Worm (Caenorhabditis elegans) whole organism, L4 larva: ENCODE data around the gene lido-8.

Experiments
- F49E8.2 ChIP-seq: sonication (generic microtip); optimal IDR thresholded peaks from 2 replicates; lab custom pipeline; 2016; ENCODE audit warnings: missing compliant biosample characterization, mild to moderate bottlenecking, missing genetic modification characterization, borderline replicate concordance
- R02D3.7 ChIP-seq: fragments of 150-350 bp; sonication (generic microtip); optimal IDR thresholded peaks from 3 replicates; lab custom pipeline; 2014; ENCODE audit warnings: missing biosample characterization, missing genetic modification characterization
- aha-1 ChIP-seq: fragments of 150-350 bp; peaks from one replicate; lab custom pipeline; 2014; ENCODE audit warnings: missing biosample characterization, missing genetic modification characterization
- arid-1 ChIP-seq: fragments of 200-800 bp; sonication (Bioruptor generic); conservative IDR thresholded peaks from 2 replicates; pipeline ENCODE4 v1.3.6; 2022; ENCODE audit warnings: missing genetic modification reagents, missing genetic modification characterization, missing compliant biosample characterization
- ceh-20 ChIP-seq: fragments of 200-800 bp; sonication (Bioruptor generic); IDR thresholded peaks from 2 replicates; pipeline ENCODE4 v1.3.6; 2022; ENCODE audit warnings: missing genetic modification reagents, missing genetic modification characterization, missing compliant biosample characterization
- ceh-32 ChIP-seq: sonication (generic microtip); optimal IDR thresholded peaks from 2 replicates; lab custom pipeline; 2016; ENCODE audit warnings: mild to moderate bottlenecking, missing genetic modification characterization, missing compliant biosample characterization; ENCODE audit not compliant: poor library complexity
- ceh-62 ChIP-seq: sonication (generic microtip); optimal IDR thresholded peaks from 2 replicates; lab custom pipeline; 2017; ENCODE audit warnings: missing biosample characterization, missing genetic modification characterization
- ceh-82 ChIP-seq: sonication (generic microtip); optimal IDR thresholded peaks from 2 replicates; lab custom pipeline; 2017; ENCODE audit warnings: missing biosample characterization, missing genetic modification characterization
- ces-1 ChIP-seq: fragments of 150-350 bp; sonication (generic microtip); optimal IDR thresholded peaks from 4 replicates; lab custom pipeline; 2014; ENCODE audit warnings: missing biosample characterization, missing genetic modification reagents, missing genetic modification characterization
- ctbp-1 ChIP-seq: fragments of 200-800 bp; sonication (Bioruptor generic); IDR thresholded peaks from 2 replicates; pipeline ENCODE4 v1.3.6; 2022; ENCODE audit warnings: missing genetic modification reagents, missing genetic modification characterization, missing compliant biosample characterization
- daf-12 ChIP-seq: fragments of 150-350 bp; optimal IDR thresholded peaks from 2 replicates; lab custom pipeline; 2014; ENCODE audit warnings: missing biosample characterization, missing genetic modification reagents, missing genetic modification characterization
- daf-19 ChIP-seq: fragments of 200-800 bp; sonication (Bioruptor generic); conservative IDR thresholded peaks from 2 replicates; pipeline ENCODE4 v1.3.6; 2022; ENCODE audit warnings: missing genetic modification characterization, missing compliant biosample characterization
- dmd-6 ChIP-seq: fragments of 200-800 bp; sonication (Bioruptor generic); IDR thresholded peaks from 2 replicates; pipeline ENCODE4 v1.3.6; 2022; ENCODE audit warnings: missing genetic modification reagents, missing genetic modification characterization, missing compliant biosample characterization
- dmd-8 ChIP-seq: fragments of 200-800 bp; sonication (Bioruptor generic); IDR thresholded peaks from 2 replicates; pipeline ENCODE4 v1.3.6; 2022; ENCODE audit warnings: missing genetic modification characterization, missing compliant biosample characterization
- dpl-1 ChIP-seq: fragments of 150-350 bp; optimal IDR thresholded peaks from 2 replicates; lab custom pipeline; 2014; ENCODE audit warnings: missing biosample characterization, missing genetic modification reagents, missing genetic modification characterization
- dve-1 ChIP-seq: sonication (generic microtip); optimal IDR thresholded peaks from 2 replicates; lab custom pipeline; 2017; ENCODE audit warnings: antibody characterized with exemption, mild to moderate bottlenecking, missing genetic modification characterization, missing compliant biosample characterization; ENCODE audit not compliant: insufficient read depth
- egl-27 ChIP-seq: sonication (generic microtip); optimal IDR thresholded peaks from 3 replicates; lab custom pipeline; 2017; ENCODE audit warnings: missing biosample characterization, missing genetic modification reagents, missing genetic modification characterization
- egl-43 ChIP-seq: fragments of 200-800 bp; sonication (Bioruptor generic); IDR thresholded peaks from 2 replicates; pipeline ENCODE4 v1.3.6; 2022; ENCODE audit warnings: missing genetic modification reagents, missing genetic modification characterization, missing compliant biosample characterization
- hlh-11 ChIP-seq: fragments of 200-800 bp; sonication (Bioruptor generic); optimal IDR thresholded peaks from 2 replicates; lab custom pipeline; 2018; ENCODE audit warnings: mild to moderate bottlenecking, missing genetic modification characterization, missing compliant biosample characterization
- hmg-1.1 ChIP-seq: fragments of 200-800 bp; sonication (Bioruptor generic); IDR thresholded peaks from 2 replicates; pipeline ENCODE4 v1.3.6; 2022; ENCODE audit warnings: missing genetic modification reagents, missing genetic modification characterization, missing compliant biosample characterization
- lin-29 ChIP-seq: fragments of 200-800 bp; sonication (Bioruptor generic); IDR thresholded peaks from 2 replicates; pipeline ENCODE4 v1.3.6; 2022; ENCODE audit warnings: missing genetic modification reagents, missing genetic modification characterization, missing compliant biosample characterization
- lin-38 ChIP-seq: fragments of 200-800 bp; sonication (Bioruptor generic); IDR thresholded peaks from 2 replicates; pipeline ENCODE4 v1.3.6; 2022; ENCODE audit warnings: missing genetic modification reagents, missing genetic modification characterization, missing compliant biosample characterization
- mdt-29 ChIP-seq: fragments of 200-800 bp; sonication (Bioruptor generic); IDR thresholded peaks from 2 replicates; pipeline ENCODE4 v1.3.6; 2022; ENCODE audit warnings: missing genetic modification reagents, missing genetic modification characterization, missing compliant biosample characterization
- mes-2 ChIP-seq: sonication (generic microtip); optimal IDR thresholded peaks from 2 replicates; lab custom pipeline; 2016; ENCODE audit warnings: missing genotype, mild to moderate bottlenecking, missing genetic modification characterization, missing compliant biosample characterization; ENCODE audit not compliant: poor library complexity, severe bottlenecking
- mxl-2 ChIP-seq: fragments of 200-800 bp; sonication (Bioruptor generic); conservative IDR thresholded peaks from 2 replicates; pipeline ENCODE4 v1.3.6; 2022; ENCODE audit warnings: missing genetic modification reagents, missing genetic modification characterization, missing compliant biosample characterization
- mxl-3 ChIP-seq: fragments of 200-800 bp; sonication (Bioruptor generic); optimal IDR thresholded peaks from 2 replicates; lab custom pipeline; 2018; ENCODE audit warnings: mild to moderate bottlenecking, missing genetic modification characterization, missing compliant biosample characterization
- nhr-237 ChIP-seq: sonication (generic microtip); optimal IDR thresholded peaks from 2 replicates; lab custom pipeline; 2017; ENCODE audit warnings: missing biosample characterization, missing genetic modification characterization
- nhr-28 ChIP-seq: fragments of 150-350 bp; optimal IDR thresholded peaks from 2 replicates; lab custom pipeline; 2014; ENCODE audit warnings: missing biosample characterization, missing genetic modification characterization
- nhr-41 ChIP-seq: fragments of 200-800 bp; sonication (Bioruptor generic); IDR thresholded peaks from 2 replicates; pipeline ENCODE4 v1.3.6; 2022; ENCODE audit warnings: missing genetic modification reagents, missing genetic modification characterization, missing compliant biosample characterization
- nhr-48 ChIP-seq: sonication (generic microtip); optimal IDR thresholded peaks from 2 replicates; lab custom pipeline; 2016; ENCODE audit warnings: mild to moderate bottlenecking, missing genetic modification characterization, missing compliant biosample characterization
- rbr-2 ChIP-seq: sonication (generic microtip); optimal IDR thresholded peaks from 2 replicates; lab custom pipeline; 2016; ENCODE audit warnings: missing genotype, missing genetic modification characterization, missing compliant biosample characterization
- saeg-2 ChIP-seq: fragments of 200-800 bp; sonication (Bioruptor generic); IDR thresholded peaks from 2 replicates; pipeline ENCODE4 v1.3.6; 2022; ENCODE audit warnings: missing genetic modification reagents, missing genetic modification characterization, missing compliant biosample characterization
- sdz-12 ChIP-seq: fragments of 200-800 bp; sonication (Bioruptor generic); optimal IDR thresholded peaks from 2 replicates; lab custom pipeline; 2018; ENCODE audit warnings: mild to moderate bottlenecking, missing genetic modification characterization, missing compliant biosample characterization
- set-16 ChIP-seq: fragments of 200-800 bp; sonication (Bioruptor generic); IDR thresholded peaks from 2 replicates; pipeline ENCODE4 v1.3.6; 2022; ENCODE audit warnings: missing genetic modification reagents, missing genetic modification characterization, missing compliant biosample characterization
- skn-1 ChIP-seq: fragments of 150-350 bp; optimal IDR thresholded peaks from 2 replicates; lab custom pipeline; 2014; ENCODE audit warnings: missing biosample characterization, missing genetic modification characterization
- snpc-4 ChIP-seq: fragments of 150-350 bp; optimal IDR thresholded peaks from 2 replicates; lab custom pipeline; 2014; ENCODE audit warnings: missing biosample characterization, missing genetic modification characterization
- unc-62 ChIP-seq, 3 experiments: fragments of 150-350 bp in 1 of 3; sonication (generic microtip); optimal IDR thresholded peaks in 2 of 3; peaks in 1 of 3; 1 replicate in 1 of 3; 2 replicates in 2 of 3; lab custom pipeline; 2014 to 2017; ENCODE audit warnings: missing biosample characterization in 3 of 3, missing genetic modification characterization in 3 of 3, missing genetic modification reagents in 3 of 3, missing genotype in 1 of 3
- zag-1 ChIP-seq: fragments of 150-350 bp; optimal IDR thresholded peaks from 2 replicates; lab custom pipeline; 2014; ENCODE audit warnings: missing biosample characterization, missing genetic modification characterization
- zip-11 ChIP-seq: fragments of 200-800 bp; sonication (Bioruptor generic); IDR thresholded peaks from 2 replicates; pipeline ENCODE4 v1.3.6; 2022; ENCODE audit warnings: missing genetic modification characterization, missing compliant biosample characterization
- zip-2 ChIP-seq: fragments of 150-350 bp; optimal IDR thresholded peaks from 2 replicates; lab custom pipeline; 2014; ENCODE audit warnings: missing biosample characterization, missing genetic modification characterization
- ztf-7 ChIP-seq: fragments of 150-350 bp; optimal IDR thresholded peaks from 2 replicates; lab custom pipeline; 2014; ENCODE audit warnings: missing biosample characterization, missing genetic modification characterization

The lido-8 gene

DNA sequence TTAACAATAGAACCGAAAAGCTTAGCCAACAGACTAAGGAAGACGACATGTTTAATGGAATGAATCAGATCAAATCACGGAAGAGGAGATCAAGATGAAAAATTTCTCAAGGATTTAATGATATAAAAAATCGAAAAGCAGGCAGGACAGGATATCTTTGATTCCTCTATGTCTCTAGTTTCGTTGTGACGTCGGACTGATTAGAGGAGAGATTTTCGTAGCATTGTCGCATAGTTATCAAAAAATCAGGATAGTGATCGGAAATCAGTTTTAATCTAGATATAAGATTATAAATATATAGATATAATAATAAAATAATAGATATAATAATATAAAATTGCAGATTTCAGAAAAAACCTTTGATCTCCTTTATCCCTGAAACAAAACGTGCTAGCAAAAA lies 46.5 kb downstream of the lido-8 start, which contains the start of gene B0454.8:
Gene B0454.8 (minus strand): TSS at position 101 of the 400 bp plus-strand sequence.
- TF ChIP-seq egl-27 (tag; lab: Kevin White, UChicago) (no peak), sdz-12 (GFP tag; lab: Kevin White, UChicago) (no peak), lin-38 (GFP tag; lab: Robert Waterston, UW) (no peak), zag-1 (tag; lab: Kevin White, UChicago) (no peak), skn-1 (no peak), nhr-28 (tag; lab: Kevin White, UChicago) (no peak), aha-1 (tag; lab: Kevin White, UChicago) (no peak), nhr-237 (tag; lab: Kevin White, UChicago) (no peak), ceh-32 (tag; lab: Kevin White, UChicago) (no peak), hmg-1.1 (no peak), dpl-1 (GFP tag; lab: Kevin White, UChicago) (no peak), mes-2 (tag; lab: Kevin White, UChicago) (no peak), ztf-7 (no peak), ceh-20 (GFP tag; lab: Robert Waterston, UW) (no peak), ces-1 (GFP tag; lab: Kevin White, UChicago) (no peak), dve-1 (no peak), mxl-2 (no peak), ceh-62 (tag; lab: Kevin White, UChicago) (no peak), rbr-2 (no peak)
- TF ChIP-seq, all 104 proteins: peak for 0

DNA sequence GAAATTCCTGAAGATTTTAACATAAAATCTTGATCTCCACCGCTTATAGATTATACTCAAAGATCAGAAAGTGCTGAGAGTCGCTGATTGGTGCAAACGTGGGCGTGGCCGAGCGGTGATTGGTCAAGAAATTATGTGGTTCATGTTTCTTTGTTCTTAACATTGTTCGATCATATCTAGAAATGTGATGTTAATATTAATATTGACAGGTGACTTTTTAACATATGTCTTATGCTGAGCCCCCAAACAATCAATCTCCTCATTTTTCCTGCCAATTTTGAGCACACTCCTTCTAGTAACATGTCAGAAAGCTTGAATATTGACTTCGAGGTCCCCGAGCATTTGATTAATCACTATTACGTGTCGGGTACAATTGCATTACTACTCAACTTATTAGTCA lies 47.2 kb downstream of the lido-8 start, which contains the start of gene sri-29:
Gene sri-29 (plus strand): TSS at position 301 of the 400 bp plus-strand sequence.
- TF ChIP-seq nhr-41 (GFP tag; lab: Robert Waterston, UW) (no peak), dpl-1 (GFP tag; lab: Kevin White, UChicago) (no peak), mxl-2 (no peak), unc-62 (GFP tag; optimal IDR thresholded peaks at IDR 0.05 in 1 of 2; lab: Kevin White, UChicago) (peak in 1 of 2 experiments; percentile 13), unc-62 (tag; optimal IDR thresholded peaks at IDR 0.05; lab: Kevin White, UChicago) (no peak), dmd-8 (GFP tag; lab: Robert Waterston, UW) (no peak), ces-1 (GFP tag; lab: Kevin White, UChicago) (no peak)

DNA sequence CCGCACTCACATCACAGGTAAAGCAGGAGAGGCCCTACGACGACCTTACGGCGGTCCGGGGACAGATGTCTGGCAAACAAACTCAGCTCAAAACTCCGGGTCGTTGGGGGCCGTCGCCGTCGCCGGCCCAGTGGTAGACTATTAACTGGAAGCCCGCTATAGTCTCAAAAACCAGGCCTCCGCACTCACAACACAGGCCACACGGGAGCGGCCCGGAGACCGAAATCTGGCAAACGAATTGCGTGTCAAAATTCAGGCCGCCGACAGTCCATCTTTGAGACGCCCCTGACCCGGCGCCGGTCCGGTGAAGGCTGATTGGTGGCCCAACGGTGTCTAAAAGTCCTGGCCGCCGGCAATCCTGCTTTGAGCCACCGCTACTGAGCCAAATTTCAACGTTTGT lies 48.6 kb downstream of the lido-8 start:
- TF ChIP-seq mdt-29 (GFP tag; lab: Robert Waterston, UW) (no peak), set-16 (GFP tag; lab: Robert Waterston, UW) (peak; percentile 84), egl-43 (GFP tag; lab: Robert Waterston, UW) (peak; percentile 25; the same call in 1 of the 2 replicates)
- TF ChIP-seq, all 104 proteins: peak for 2

DNA sequence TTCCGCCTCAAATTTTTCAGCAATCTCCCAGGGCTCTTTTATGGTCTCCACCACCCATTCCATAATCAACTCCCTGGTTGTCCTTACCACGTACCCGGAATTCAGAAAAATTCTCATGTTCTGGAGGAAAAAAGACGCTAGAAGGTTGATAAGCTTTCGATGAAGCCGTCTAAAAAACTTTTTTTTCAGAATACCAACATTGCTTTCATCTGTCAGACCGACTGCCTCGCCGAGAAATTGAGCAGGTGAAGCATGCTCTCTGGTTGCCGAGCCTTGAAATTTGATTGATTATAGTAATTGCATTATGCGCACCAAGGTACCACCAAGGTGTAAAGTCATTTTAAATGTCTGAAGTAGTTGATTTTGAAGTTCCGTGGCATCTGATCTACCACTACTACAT lies 49.1 kb downstream of the lido-8 start, which contains the start of gene sri-30:
Gene sri-30 (plus strand): TSS at position 301 of the 400 bp plus-strand sequence.
- TF ChIP-seq egl-43 (GFP tag; lab: Robert Waterston, UW) (no peak), daf-12 (tag; lab: Kevin White, UChicago) (no peak), daf-19 (no peak), dmd-6 (GFP tag; lab: Robert Waterston, UW) (no peak), saeg-2 (GFP tag; lab: Robert Waterston, UW) (no peak), hlh-11 (tag; lab: Kevin White, UChicago) (no peak), unc-62 (GFP tag; optimal IDR thresholded peaks at IDR 0.05 in 1 of 2; lab: Kevin White, UChicago) (peak in 1 of 2 experiments; percentile 87), unc-62 (tag; optimal IDR thresholded peaks at IDR 0.05; lab: Kevin White, UChicago) (no peak)

DNA sequence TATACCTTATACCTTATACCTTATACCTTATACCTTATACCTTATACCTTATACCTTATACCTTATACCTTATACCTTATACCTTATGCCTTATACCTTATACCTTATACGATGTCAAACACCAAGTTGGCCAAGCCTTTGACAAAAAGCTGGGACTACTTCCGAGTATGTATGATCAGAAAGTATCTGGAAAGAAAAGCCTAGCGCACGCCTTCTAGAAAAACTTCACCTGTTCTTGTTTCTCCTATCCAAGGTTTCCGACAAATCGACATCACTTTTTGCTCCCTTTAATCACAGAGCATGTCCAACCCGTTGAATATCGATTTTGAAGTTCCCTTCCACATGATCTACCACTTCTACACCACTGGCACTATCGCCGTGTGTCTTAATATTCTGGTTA lies 51.6 kb downstream of the lido-8 start, which contains the start of gene sri-28:
Gene sri-28 (plus strand): TSS at position 301 of the 400 bp plus-strand sequence.
- no peak for TF ChIP-seq lin-29
- TF ChIP-seq R02D3.7 (tag; lab: Kevin White, UChicago), result no peak
- TF ChIP-seq snpc-4 (tag; lab: Kevin White, UChicago), result no peak
- no peak for TF ChIP-seq zip-11 (GFP tag; lab: Robert Waterston, UW)
- TF ChIP-seq mxl-3 (GFP tag; lab: Kevin White, UChicago), result no peak
- no peak for TF ChIP-seq F49E8.2 (tag; lab: Kevin White, UChicago)
- no peak for TF ChIP-seq nhr-48
- no peak for TF ChIP-seq arid-1
- no peak for TF ChIP-seq ceh-82 (tag; lab: Kevin White, UChicago)
- TF ChIP-seq ctbp-1 (GFP tag; lab: Robert Waterston, UW), result no peak
- no peak for TF ChIP-seq zip-2 (tag; lab: Kevin White, UChicago)
